Worm (Caenorhabditis elegans): ENCODE results near the gene K07F5.8.
"Not testable (repeated sequence)": the region's sequence is repeated elsewhere in the genome, so short reads cannot be mapped to it uniquely, and the experiment has no call there.

The K07F5.8 gene

DNA sequence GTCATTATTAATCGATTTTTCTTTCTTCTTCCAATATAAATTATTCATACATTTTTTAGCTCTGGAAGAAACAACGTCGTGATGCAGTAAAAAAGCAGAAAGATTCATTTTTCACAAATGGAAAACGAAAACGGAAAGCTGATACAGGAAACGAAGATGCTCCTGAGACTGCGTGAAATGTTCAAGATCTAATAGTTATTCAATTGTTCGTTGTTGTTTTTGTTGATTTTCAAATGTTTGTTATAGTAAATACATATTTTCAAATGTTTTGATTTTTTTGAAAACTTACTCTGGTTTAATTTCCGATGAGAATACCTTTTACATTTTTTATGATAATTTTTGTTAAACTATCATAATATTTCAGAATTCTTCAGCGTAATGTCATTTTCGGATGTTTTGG, 14.3 kb upstream of the K07F5.8 start, which contains the start of gene K07F5.16:
TSS of gene K07F5.16 (plus strand) at position 301 of the 400 bp plus-strand sequence.
- no peak for TF ChIP-seq unc-62 (GFP tag; optimal IDR thresholded peaks at IDR 0.05)

DNA sequence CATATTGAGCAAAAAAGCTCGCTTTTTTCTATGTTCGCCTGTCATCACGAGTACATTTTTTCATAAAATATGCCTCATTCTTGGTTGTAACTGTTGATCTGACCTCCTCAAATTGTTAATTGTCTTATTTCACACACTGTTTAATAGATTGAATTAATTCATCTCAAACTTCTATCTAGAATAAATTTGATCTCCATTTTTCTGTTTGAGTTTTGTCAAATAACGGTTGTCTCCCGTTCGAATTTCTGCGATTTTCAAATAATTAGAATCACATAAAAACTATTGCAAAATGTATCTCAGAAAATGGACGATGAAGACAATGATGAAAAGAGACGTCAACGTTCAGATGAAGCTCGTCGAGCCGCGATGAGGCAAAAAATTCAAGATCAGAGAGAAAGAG, 12.4 kb upstream of the K07F5.8 start, which contains the start of gene K07F5.14:
TSS of gene K07F5.14 (plus strand) at position 301 of the 400 bp plus-strand sequence.
- TF ChIP-seq unc-62 (GFP tag; optimal IDR thresholded peaks at IDR 0.05): no peak

ce11 chrIV:9858970-9859369, 9.4 kb upstream of the K07F5.8 start:
- TF ChIP-seq unc-62 (GFP tag; optimal IDR thresholded peaks at IDR 0.05): no peak

ce11 chrIV:9857952-9858488, 8.5 kb upstream of the K07F5.8 start, which contains the start of gene npp-1:
npp-1 (plus strand) TSS chrIV:9858488.
- no peak for TF ChIP-seq unc-62 (GFP tag; optimal IDR thresholded peaks at IDR 0.05)

DNA sequence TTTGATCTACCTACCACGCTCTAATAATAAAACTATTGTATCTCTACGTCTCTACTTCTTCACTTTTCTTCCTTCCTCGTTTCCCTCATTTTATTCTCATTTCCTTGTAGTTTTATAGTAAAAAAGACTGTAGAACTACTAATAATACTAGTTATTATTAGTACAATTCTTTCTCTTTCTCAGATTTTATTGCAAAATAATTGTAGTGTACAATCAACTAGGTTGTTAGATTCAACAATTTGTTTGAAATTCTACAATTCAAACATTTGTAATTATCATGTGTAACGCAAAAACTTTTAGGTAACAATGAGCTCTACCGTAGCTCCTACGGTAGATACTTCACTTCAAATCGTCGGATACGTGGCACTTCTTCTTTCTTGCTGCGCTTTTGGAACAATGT, 6.2 kb upstream of the K07F5.8 start, which contains the start of gene K07F5.12:
TSS of gene K07F5.12 (plus strand) at position 301 of the 400 bp plus-strand sequence.
- TF ChIP-seq unc-62 (GFP tag; optimal IDR thresholded peaks at IDR 0.05): no peak

DNA sequence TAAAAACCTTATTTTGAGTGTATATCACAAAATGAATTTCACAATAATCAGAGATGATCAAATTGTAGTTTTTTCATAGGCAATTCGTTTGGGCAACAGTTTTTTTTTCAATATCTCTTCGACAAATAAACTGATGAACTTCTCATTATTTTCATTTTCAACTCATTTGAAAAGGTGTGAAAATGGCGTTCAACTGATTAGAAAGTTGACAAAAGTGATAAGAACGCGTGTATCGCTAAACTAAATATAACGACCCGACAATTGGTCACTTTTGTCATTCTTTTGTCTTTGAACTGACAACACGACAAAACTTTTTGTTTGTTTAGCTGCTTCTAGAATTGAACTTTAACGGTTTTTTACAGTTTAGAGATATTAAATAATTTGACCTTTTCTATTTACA, 5.4 kb upstream of the K07F5.8 start:
- no peak for TF ChIP-seq unc-62 (GFP tag; optimal IDR thresholded peaks at IDR 0.05)

DNA sequence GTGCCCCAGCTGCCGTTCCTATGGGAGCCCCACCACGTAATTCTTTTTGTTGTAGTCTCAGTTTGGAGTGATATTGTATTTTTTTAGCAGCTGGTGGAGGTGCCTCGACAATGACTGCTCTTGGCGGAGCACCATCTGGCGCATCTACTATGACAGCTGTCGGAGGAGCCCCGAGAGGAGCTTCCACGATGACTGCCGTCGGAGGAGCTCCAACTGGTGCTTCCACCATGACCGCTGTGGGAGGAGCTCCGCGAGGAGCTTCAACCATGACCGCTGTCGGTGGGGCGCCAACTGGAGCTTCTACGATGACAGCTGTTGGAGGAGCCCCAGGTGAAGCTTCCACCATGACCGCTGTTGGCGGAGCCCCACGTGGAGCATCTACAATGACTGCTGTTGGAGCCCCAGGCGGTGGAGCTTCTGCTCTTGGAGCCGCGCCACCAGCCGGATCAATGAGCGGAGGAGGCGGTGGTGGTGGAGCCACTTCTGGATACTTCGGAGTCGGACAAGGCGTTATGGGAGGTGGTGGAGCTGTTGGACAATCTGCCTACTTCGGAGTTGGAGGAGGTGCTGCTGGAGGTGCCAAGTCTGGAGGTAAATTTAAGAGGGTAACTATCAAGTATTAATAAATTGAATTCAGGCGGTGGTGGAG, 3.4 kb upstream of the K07F5.8 start:
- no peak for TF ChIP-seq unc-62 (GFP tag; optimal IDR thresholded peaks at IDR 0.05)

DNA sequence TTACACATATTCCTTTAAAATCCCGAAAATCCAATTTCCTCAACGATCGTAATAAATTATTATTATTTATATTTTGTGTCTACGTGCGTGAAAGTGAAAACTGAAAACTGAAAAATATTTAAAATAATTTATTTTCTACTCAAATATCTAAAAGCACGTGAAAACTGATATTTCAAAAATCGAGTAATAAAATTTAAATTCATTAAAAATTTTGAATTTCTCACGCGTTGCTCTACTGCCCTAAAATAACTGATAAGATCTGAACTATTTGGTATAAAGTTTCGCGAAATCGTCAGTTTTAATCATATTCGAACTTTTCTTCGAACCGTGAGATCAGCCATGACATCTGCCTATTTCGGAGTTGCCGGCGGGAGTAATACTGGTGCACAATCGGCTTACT, 2.7 kb upstream of the K07F5.8 start, which contains the start of gene ssq-1:
TSS of gene ssq-1 (plus strand) at position 301 of the 400 bp plus-strand sequence.
- TF ChIP-seq unc-62 (GFP tag; optimal IDR thresholded peaks at IDR 0.05): no peak

- TF ChIP-seq unc-62 (GFP tag; optimal IDR thresholded peaks at IDR 0.05): no peak
Observed at ce11 chrIV:9850931-9851330, 1.4 kb upstream of the K07F5.8 start, which contains the start of gene ssp-10. ssp-10 (minus strand) TSS chrIV:9851031.

ce11 chrIV:9848075-9848474, 1.4 kb downstream of the K07F5.8 start, which contains the start of gene K07F5.7:
K07F5.7 (minus strand) TSS chrIV:9848175.
- TF ChIP-seq unc-62 (GFP tag; optimal IDR thresholded peaks at IDR 0.05): no peak

ce11 chrIV:9846574-9846973, 3.0 kb downstream of the K07F5.8 start, which contains the start of gene K07F5.6:
K07F5.6 (minus strand) TSS chrIV:9846674.
- no peak for TF ChIP-seq unc-62 (GFP tag; optimal IDR thresholded peaks at IDR 0.05)

DNA sequence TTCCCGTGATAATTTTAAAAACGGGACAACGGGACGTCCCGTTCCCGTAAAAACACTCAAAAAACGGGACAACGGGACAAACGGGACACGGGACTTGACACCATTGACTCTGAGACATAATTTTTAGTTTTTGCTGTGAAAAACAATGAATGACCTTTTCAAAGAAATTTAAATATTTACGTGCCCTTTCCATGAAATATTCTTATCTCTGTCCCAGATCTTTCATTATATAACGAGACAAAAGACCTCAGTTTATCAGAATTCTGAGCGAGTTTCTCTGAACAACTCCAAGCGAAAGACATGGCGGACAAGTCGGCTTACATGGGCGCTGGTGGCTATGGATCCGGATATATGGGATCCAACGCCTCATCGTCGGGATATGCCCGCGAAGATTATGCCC, 5.8 kb downstream of the K07F5.8 start, which contains the start of gene nspd-2:
TSS of gene nspd-2 (plus strand) at position 301 of the 400 bp plus-strand sequence.
- TF ChIP-seq unc-62 (GFP tag; optimal IDR thresholded peaks at IDR 0.05): no peak

DNA sequence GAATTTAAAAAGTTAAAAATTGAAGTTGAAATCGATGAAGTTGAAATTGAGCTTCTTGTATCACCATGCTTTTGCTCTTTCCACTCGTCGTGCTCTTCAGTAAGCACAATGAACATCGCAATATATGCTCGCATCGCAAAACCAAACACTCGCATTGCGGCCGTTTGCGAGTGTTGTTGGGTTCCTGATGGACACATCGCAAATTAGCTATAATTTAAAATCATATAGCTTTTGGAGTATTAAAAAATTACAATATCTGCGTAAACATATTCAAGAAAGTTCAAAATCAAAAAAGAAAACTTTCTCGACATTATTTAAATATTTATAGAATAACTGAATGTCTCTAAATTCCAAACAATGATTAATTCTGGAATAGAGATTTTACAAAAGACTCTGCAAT, 7.5 kb downstream of the K07F5.8 start, which contains the start of gene K07F5.17:
TSS of gene K07F5.17 (plus strand) at position 301 of the 400 bp plus-strand sequence.
- no peak for TF ChIP-seq unc-62 (GFP tag; optimal IDR thresholded peaks at IDR 0.05)

DNA sequence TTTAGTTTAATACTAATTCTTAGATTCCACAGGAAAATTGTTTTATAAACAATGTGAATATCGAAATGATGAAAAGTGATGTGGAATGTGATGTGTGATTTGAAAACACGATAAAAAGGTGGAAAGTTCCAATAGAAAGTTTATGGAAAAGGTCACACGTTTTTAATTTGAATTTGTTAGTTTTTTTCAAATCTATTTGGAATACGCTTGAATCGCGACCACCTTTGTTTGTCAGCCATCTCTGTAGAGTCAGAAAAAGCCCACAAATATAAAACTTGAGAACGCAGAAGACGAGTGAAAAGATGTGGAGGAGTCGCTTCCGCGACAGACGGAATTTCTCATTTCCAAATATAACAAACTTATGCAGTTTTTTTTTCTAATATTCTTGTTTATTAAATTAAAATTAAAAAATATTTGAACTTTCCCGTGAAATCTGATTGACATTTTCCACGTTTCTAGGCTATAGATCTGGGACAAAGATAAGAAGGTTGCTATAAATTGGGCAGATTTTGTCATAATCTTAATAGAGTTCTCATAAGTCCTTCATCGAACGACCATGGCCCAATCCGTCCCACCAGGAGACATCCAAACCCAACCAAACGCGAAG, 8.4 kb downstream of the K07F5.8 start, which contains the start of the genes kin-24 and msp-56:
TSS of gene kin-24 (minus strand) at position 101 of the 607 bp plus-strand sequence.
TSS of gene msp-56 (plus strand) at position 557 of the 607 bp plus-strand sequence.
- no peak for TF ChIP-seq unc-62 (GFP tag; optimal IDR thresholded peaks at IDR 0.05)

DNA sequence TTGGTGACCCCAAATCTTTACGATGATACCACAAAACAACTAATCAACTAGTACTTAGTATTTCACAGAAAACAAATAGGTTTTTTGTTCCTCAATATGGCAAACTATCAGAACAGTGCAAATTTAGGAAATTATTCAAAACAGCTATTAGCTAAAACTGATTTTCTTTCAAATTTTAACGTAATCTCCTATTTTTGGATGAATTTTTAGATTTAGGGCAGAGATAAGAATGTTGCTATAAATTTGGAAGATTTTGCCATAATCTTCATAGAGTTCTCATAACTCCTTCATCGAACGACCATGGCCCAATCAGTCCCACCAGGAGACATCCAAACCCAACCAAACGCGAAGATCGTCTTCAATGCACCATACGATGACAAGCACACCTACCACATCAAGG, 12.2 kb downstream of the K07F5.8 start, which contains the start of gene msp-10:
TSS of gene msp-10 (plus strand) at position 301 of the 400 bp plus-strand sequence.
- not testable (repeated sequence) for TF ChIP-seq unc-62 (GFP tag; optimal IDR thresholded peaks at IDR 0.05)

ce11 chrIV:9836317-9836716, 13.2 kb downstream of the K07F5.8 start, which contains the start of gene msp-81:
msp-81 (minus strand) TSS chrIV:9836417.
- TF ChIP-seq unc-62 (GFP tag; optimal IDR thresholded peaks at IDR 0.05): no peak
